Worm (Caenorhabditis elegans): Measurements from ENCODE around the gene del-8.

The del-8 gene

ce11 chrX:9640902-9641301 is 51.7 kb downstream of the del-8 start:
- TF ChIP-seq C34F6.9 (tag; optimal IDR thresholded peaks at IDR 0.05) = no peak
- TF ChIP-seq ztf-1 (GFP tag; conservative IDR thresholded peaks at IDR 0.05) = no peak
- no peak for TF ChIP-seq Y55F3AM.14 (GFP tag; optimal IDR thresholded peaks at IDR 0.05)
- no peak for TF ChIP-seq lin-39 (tag; optimal IDR thresholded peaks at IDR 0.05)
- TF ChIP-seq unc-62 (GFP tag; optimal IDR thresholded peaks at IDR 0.05) = no peak
- TF ChIP-seq nhr-129 (tag; optimal IDR thresholded peaks at IDR 0.05) = peak; percentile 56
- peak; percentile 21 for TF ChIP-seq sma-9 (GFP tag; optimal IDR thresholded peaks at IDR 0.05)
- TF ChIP-seq sma-9 (tag; optimal IDR thresholded peaks at IDR 0.05) = no peak
- no peak for TF ChIP-seq gmeb-1 (tag; optimal IDR thresholded peaks at IDR 0.05)
- no peak for TF ChIP-seq ztf-4 (tag; optimal IDR thresholded peaks at IDR 0.05)
- no peak for TF ChIP-seq elt-3 (tag; optimal IDR thresholded peaks at IDR 0.05)
- no peak for TF ChIP-seq ceh-82 (tag; optimal IDR thresholded peaks at IDR 0.05)
- no peak for TF ChIP-seq ceh-16 (tag; optimal IDR thresholded peaks at IDR 0.05)
- no peak for TF ChIP-seq sem-4 (tag; optimal IDR thresholded peaks at IDR 0.05)
- TF ChIP-seq lsy-2 (tag; optimal IDR thresholded peaks at IDR 0.05) = peak in 1 of 2 experiments; percentile 33
- no peak for TF ChIP-seq dmd-4 (tag; optimal IDR thresholded peaks at IDR 0.05)

ce11 chrX:9642775-9643461 is 53.7 kb downstream of the del-8 start:
- TF ChIP-seq alr-1 (tag; optimal IDR thresholded peaks at IDR 0.05) (no peak), nhr-129 (tag; optimal IDR thresholded peaks at IDR 0.05) (peak; percentile 61), nhr-77 (tag; optimal IDR thresholded peaks at IDR 0.05) (no peak), Y55F3AM.14 (GFP tag; optimal IDR thresholded peaks at IDR 0.05) (no peak), snpc-4 (tag; optimal IDR thresholded peaks at IDR 0.05) (no peak), nhr-25 (tag; optimal IDR thresholded peaks at IDR 0.05) (peak; percentile 89), blmp-1 (tag; optimal IDR thresholded peaks at IDR 0.05; ENCODE audit: insufficient read depth) (peak; percentile 74), sma-3 (GFP tag; optimal IDR thresholded peaks at IDR 0.05) (peak; percentile 30), lin-39 (tag; optimal IDR thresholded peaks at IDR 0.05) (no peak), unc-39 (tag; optimal IDR thresholded peaks at IDR 0.05) (no peak), fos-1 (tag; optimal IDR thresholded peaks at IDR 0.05) (no peak), C34F6.9 (tag; optimal IDR thresholded peaks at IDR 0.05) (peak; percentile 21), lin-11 (tag; optimal IDR thresholded peaks at IDR 0.05) (no peak), lin-13 (GFP tag; optimal IDR thresholded peaks at IDR 0.05) (no peak), nhr-21 (tag; optimal IDR thresholded peaks at IDR 0.05) (peak; percentile 6), dmd-4 (tag; optimal IDR thresholded peaks at IDR 0.05) (no peak), R02D3.7 (tag; optimal IDR thresholded peaks at IDR 0.05) (no peak), mdl-1 (tag; optimal IDR thresholded peaks at IDR 0.05) (no peak), unc-62 (GFP tag; optimal IDR thresholded peaks at IDR 0.05) (no peak), mab-5 (tag; optimal IDR thresholded peaks at IDR 0.05) (no peak), aly-2 (tag; optimal IDR thresholded peaks at IDR 0.05) (no peak), nhr-6 (tag; optimal IDR thresholded peaks at IDR 0.05) (peak; percentile 11), nhr-23 (tag; optimal IDR thresholded peaks at IDR 0.05) (no peak), zag-1 (tag; optimal IDR thresholded peaks at IDR 0.05) (no peak), gmeb-1 (tag; optimal IDR thresholded peaks at IDR 0.05) (no peak), sma-9 (GFP tag; optimal IDR thresholded peaks at IDR 0.05) (peak; percentile 64), sma-9 (tag; optimal IDR thresholded peaks at IDR 0.05) (no peak), elt-3 (tag; optimal IDR thresholded peaks at IDR 0.05) (no peak), peb-1 (tag; optimal IDR thresholded peaks at IDR 0.05) (no peak), F13H6.1 (tag; optimal IDR thresholded peaks at IDR 0.05) (no peak), lsy-2 (tag; optimal IDR thresholded peaks at IDR 0.05) (no peak), ztf-4 (tag; optimal IDR thresholded peaks at IDR 0.05) (no peak), skn-1 (tag; optimal IDR thresholded peaks at IDR 0.05) (no peak), ama-1 (optimal IDR thresholded peaks at IDR 0.05) (no peak), nhr-237 (tag; optimal IDR thresholded peaks at IDR 0.05) (no peak), egl-27 (tag; optimal IDR thresholded peaks at IDR 0.05) (no peak), nhr-12 (tag; optimal IDR thresholded peaks at IDR 0.05) (no peak), elt-1 (tag; optimal IDR thresholded peaks at IDR 0.05) (no peak), nhr-11 (tag; optimal IDR thresholded peaks at IDR 0.05) (no peak), mbf-1 (tag; optimal IDR thresholded peaks at IDR 0.05) (no peak), sem-4 (tag; optimal IDR thresholded peaks at IDR 0.05) (no peak), unc-55 (GFP tag; optimal IDR thresholded peaks at IDR 0.05) (peak; percentile 43), ceh-16 (tag; optimal IDR thresholded peaks at IDR 0.05) (no peak), ztf-1 (GFP tag; conservative IDR thresholded peaks at IDR 0.05) (no peak), ZK546.5 (tag; optimal IDR thresholded peaks at IDR 0.05) (no peak), nhr-10 (tag; optimal IDR thresholded peaks at IDR 0.05) (no peak), crh-2 (tag; optimal IDR thresholded peaks at IDR 0.05) (peak; percentile 26), ztf-11 (tag; optimal IDR thresholded peaks at IDR 0.05) (no peak), ceh-82 (tag; optimal IDR thresholded peaks at IDR 0.05) (no peak)
